Fruit fly (Drosophila melanogaster) whole organism, prepupa: ENCODE results near the gene CG42747.

Source experiments
- CG10631 ChIP-seq: fragments of 200-800 bp; sonication (Bioruptor generic); optimal IDR thresholded peaks from 2 replicates; lab custom pipeline; 2016; ENCODE audit warnings: missing biosample characterization, missing genetic modification characterization
- CG10669 ChIP-seq: fragments of 200-800 bp; sonication (Bioruptor generic); optimal IDR thresholded peaks from 3 replicates; lab custom pipeline; 2018; ENCODE audit warnings: missing biosample characterization, mild to moderate bottlenecking, missing genetic modification characterization, moderate library complexity
- CG11294 ChIP-seq: fragments of 200-800 bp; sonication (Bioruptor generic); IDR thresholded peaks from 2 replicates; pipeline ENCODE4 v1.3.6; 2022; ENCODE audit warnings: missing biosample characterization, missing genetic modification characterization
- CG11762 ChIP-seq: fragments of 200-800 bp; sonication (Bioruptor generic); optimal IDR thresholded peaks from 3 replicates; lab custom pipeline; 2016; ENCODE audit warnings: missing biosample characterization, missing genetic modification characterization; ENCODE audit not compliant: insufficient read depth
- CG11902 ChIP-seq: fragments of 200-800 bp; sonication (Bioruptor generic); optimal IDR thresholded peaks from 3 replicates; lab custom pipeline; 2016; ENCODE audit warnings: missing biosample characterization, missing genetic modification characterization
- CG16779 ChIP-seq: fragments of 200-800 bp; sonication (Bioruptor generic); optimal IDR thresholded peaks from 3 replicates; lab custom pipeline; 2017; ENCODE audit warnings: missing biosample characterization, mild to moderate bottlenecking, missing genetic modification characterization
- CG3032 ChIP-seq: fragments of 200-800 bp; optimal IDR thresholded peaks from 2 replicates; lab custom pipeline; 2019; ENCODE audit warnings: missing biosample characterization, mild to moderate bottlenecking, missing genetic modification characterization, moderate library complexity
- CG31627 ChIP-seq: fragments of 200-800 bp; sonication (Bioruptor generic); optimal IDR thresholded peaks from 3 replicates; lab custom pipeline; 2016; ENCODE audit warnings: missing biosample characterization, missing genetic modification characterization
- CG32006 ChIP-seq: fragments of 200-800 bp; sonication (Bioruptor generic); optimal IDR thresholded peaks from 3 replicates; lab custom pipeline; 2017; ENCODE audit warnings: missing biosample characterization, mild to moderate bottlenecking, missing genetic modification characterization
- CG34406 ChIP-seq: fragments of 200-800 bp; sonication (Bioruptor generic); optimal IDR thresholded peaks from 3 replicates; lab custom pipeline; 2016; ENCODE audit warnings: missing biosample characterization, missing genetic modification characterization
- CG3919 ChIP-seq: fragments of 200-800 bp; sonication (Bioruptor generic); optimal IDR thresholded peaks from 3 replicates; lab custom pipeline; 2016; ENCODE audit warnings: missing biosample characterization, missing genetic modification characterization
- CG4318 ChIP-seq: fragments of 200-800 bp; sonication (Bioruptor generic); optimal IDR thresholded peaks from 3 replicates; lab custom pipeline; 2017; ENCODE audit warnings: missing biosample characterization, mild to moderate bottlenecking, missing genetic modification characterization
- CG6792 ChIP-seq: fragments of 200-800 bp; sonication (Bioruptor generic); optimal IDR thresholded peaks from 3 replicates; lab custom pipeline; 2016; ENCODE audit warnings: missing biosample characterization, missing genetic modification characterization
- CG6808 ChIP-seq: fragments of 200-800 bp; sonication (Bioruptor generic); optimal IDR thresholded peaks from 3 replicates; lab custom pipeline; 2017; ENCODE audit warnings: missing biosample characterization, missing genetic modification characterization, mild to moderate bottlenecking, moderate library complexity, missing genetic modification reagents
- CG6854 ChIP-seq: fragments of 200-800 bp; sonication (Bioruptor generic); optimal IDR thresholded peaks from 2 replicates; lab custom pipeline; 2017; ENCODE audit warnings: missing biosample characterization, mild to moderate bottlenecking, missing genetic modification characterization
- CG7368 ChIP-seq: fragments of 200-800 bp; sonication (Bioruptor generic); optimal IDR thresholded peaks from 3 replicates; lab custom pipeline; 2016; ENCODE audit warnings: missing biosample characterization, missing genetic modification characterization
- CG8319 ChIP-seq: fragments of 200-800 bp; sonication (Bioruptor generic); optimal IDR thresholded peaks from 3 replicates; lab custom pipeline; 2016; ENCODE audit warnings: missing biosample characterization, missing genetic modification characterization
- CG8632 ChIP-seq: fragments of 200-800 bp; sonication (Bioruptor generic); optimal IDR thresholded peaks from 3 replicates; lab custom pipeline; 2016; ENCODE audit warnings: missing biosample characterization, missing genetic modification characterization
- CG9139 ChIP-seq: fragments of 200-800 bp; sonication (Bioruptor generic); optimal IDR thresholded peaks from 3 replicates; lab custom pipeline; 2017; ENCODE audit warnings: missing biosample characterization, mild to moderate bottlenecking, missing genetic modification characterization
- Eip75B ChIP-seq: fragments of 200-800 bp; sonication (Bioruptor generic); optimal IDR thresholded peaks from 3 replicates; lab custom pipeline; 2016; ENCODE audit warnings: missing biosample characterization, missing genetic modification characterization
- Eip78C ChIP-seq: fragments of 200-800 bp; sonication (Bioruptor generic); peaks from one replicate; lab custom pipeline; 2016; ENCODE audit warnings: missing biosample characterization, missing genetic modification characterization
- Eip93F ChIP-seq: fragments of 200-800 bp; sonication (Bioruptor generic); optimal IDR thresholded peaks from 2 replicates; lab custom pipeline; 2016; ENCODE audit warnings: missing biosample characterization, mild to moderate bottlenecking, missing genetic modification characterization
- Ets21C ChIP-seq: fragments of 200-800 bp; sonication (Bioruptor generic); optimal IDR thresholded peaks from 3 replicates; lab custom pipeline; 2016; ENCODE audit warnings: missing biosample characterization, missing genetic modification characterization
- Ets96B ChIP-seq: fragments of 200-800 bp; optimal IDR thresholded peaks from 2 replicates; lab custom pipeline; 2019; ENCODE audit warnings: missing biosample characterization, mild to moderate bottlenecking, missing genetic modification characterization, moderate library complexity
- Gug ChIP-seq: fragments of 200-800 bp; sonication (Bioruptor generic); IDR thresholded peaks from 2 replicates; pipeline ENCODE4 v1.3.6; 2022; ENCODE audit warnings: missing biosample characterization, missing genetic modification characterization
- Hr38 ChIP-seq: sonication (Bioruptor generic); optimal IDR thresholded peaks from 2 replicates; lab custom pipeline; 2016; ENCODE audit warnings: missing biosample characterization, missing genetic modification characterization
- Hr39 ChIP-seq: fragments of 200-800 bp; sonication (Bioruptor generic); optimal IDR thresholded peaks from 2 replicates; lab custom pipeline; 2016; ENCODE audit warnings: missing biosample characterization, missing genetic modification characterization
- Hr4 ChIP-seq: fragments of 200-800 bp; sonication (Bioruptor generic); optimal IDR thresholded peaks from 3 replicates; lab custom pipeline; 2016; ENCODE audit warnings: missing biosample characterization, missing genetic modification characterization
- Lpt ChIP-seq: fragments of 200-800 bp; sonication (Bioruptor generic); optimal IDR thresholded peaks from 3 replicates; lab custom pipeline; 2016; ENCODE audit warnings: missing biosample characterization, missing genetic modification characterization
- Met ChIP-seq: fragments of 200-800 bp; sonication (Bioruptor generic); optimal IDR thresholded peaks from 3 replicates; lab custom pipeline; 2016; ENCODE audit warnings: missing biosample characterization, missing genetic modification characterization
- Smox ChIP-seq: fragments of 200-800 bp; sonication (Bioruptor generic); optimal IDR thresholded peaks from 3 replicates; lab custom pipeline; 2016; ENCODE audit warnings: missing biosample characterization, missing genetic modification characterization
- Sox14 ChIP-seq: fragments of 200-800 bp; sonication (Bioruptor generic); optimal IDR thresholded peaks from 3 replicates; lab custom pipeline; 2016; ENCODE audit warnings: missing biosample characterization, missing genetic modification characterization
- achi ChIP-seq: fragments of 200-800 bp; sonication (Bioruptor generic); optimal IDR thresholded peaks from 3 replicates; lab custom pipeline; 2016; ENCODE audit warnings: missing biosample characterization, missing genetic modification characterization
- acj6 ChIP-seq: fragments of 200-800 bp; sonication (Bioruptor generic); optimal IDR thresholded peaks from 3 replicates; lab custom pipeline; 2016; ENCODE audit warnings: missing biosample characterization, missing genetic modification characterization
- cyc ChIP-seq: fragments of 200-800 bp; sonication (Bioruptor generic); optimal IDR thresholded peaks from 3 replicates; lab custom pipeline; 2016; ENCODE audit warnings: missing biosample characterization, missing genetic modification characterization
- dac ChIP-seq: fragments of 200-800 bp; sonication (Bioruptor generic); optimal IDR thresholded peaks from 2 replicates; lab custom pipeline; 2017; ENCODE audit warnings: missing biosample characterization, mild to moderate bottlenecking, missing genetic modification characterization
- dsx ChIP-seq: fragments of 200-800 bp; optimal IDR thresholded peaks from 3 replicates; lab custom pipeline; 2019; ENCODE audit warnings: missing biosample characterization, mild to moderate bottlenecking, missing genetic modification characterization, moderate library complexity; ENCODE audit not compliant: poor library complexity, severe bottlenecking
- eg ChIP-seq: fragments of 200-800 bp; sonication (Bioruptor generic); IDR thresholded peaks from 3 replicates; pipeline ENCODE4 v1.3.6; 2022; ENCODE audit warnings: missing biosample characterization, missing genetic modification characterization
- esn ChIP-seq: fragments of 200-800 bp; sonication (Bioruptor generic); optimal IDR thresholded peaks from 2 replicates; lab custom pipeline; 2016; ENCODE audit warnings: missing biosample characterization, mild to moderate bottlenecking, missing genetic modification characterization, moderate library complexity
- fd59A ChIP-seq: fragments of 200-800 bp; sonication (Bioruptor generic); optimal IDR thresholded peaks from 2 replicates; lab custom pipeline; 2017; ENCODE audit warnings: missing biosample characterization, mild to moderate bottlenecking, missing genetic modification characterization, missing genetic modification reagents
- fkh ChIP-seq: fragments of 200-800 bp; sonication (Bioruptor generic); optimal IDR thresholded peaks from 3 replicates; lab custom pipeline; 2017; ENCODE audit warnings: missing biosample characterization, mild to moderate bottlenecking, missing genetic modification characterization, moderate library complexity
- lz ChIP-seq: fragments of 200-800 bp; sonication (Bioruptor generic); optimal IDR thresholded peaks from 3 replicates; lab custom pipeline; 2016; ENCODE audit warnings: missing biosample characterization, missing genetic modification characterization
- net ChIP-seq: fragments of 200-800 bp; sonication (Bioruptor generic); optimal IDR thresholded peaks from 3 replicates; lab custom pipeline; 2016; ENCODE audit warnings: missing biosample characterization, missing genetic modification characterization
- salr ChIP-seq, 2 experiments: fragments of 200-800 bp; sonication (Bioruptor generic); optimal IDR thresholded peaks; 3 replicates each; lab custom pipeline; 2016 to 2018; ENCODE audit warnings: missing biosample characterization in 2 of 2, missing genetic modification characterization in 2 of 2, mild to moderate bottlenecking in 1 of 2
- ss ChIP-seq, 2 experiments: fragments of 200-800 bp; sonication (Bioruptor generic); optimal IDR thresholded peaks; 2 replicates in 1 of 2; 3 replicates in 1 of 2; lab custom pipeline; 2017 to 2018; ENCODE audit warnings: mild to moderate bottlenecking in 2 of 2, missing biosample characterization in 2 of 2, missing genetic modification characterization in 2 of 2, moderate library complexity in 1 of 2
- svp ChIP-seq: fragments of 200-800 bp; sonication (Bioruptor generic); peaks from one replicate; lab custom pipeline; 2016; ENCODE audit warnings: missing biosample characterization, missing genetic modification characterization
- topi ChIP-seq: fragments of 200-800 bp; sonication (Bioruptor generic); optimal IDR thresholded peaks from 3 replicates; lab custom pipeline; 2016; ENCODE audit warnings: missing biosample characterization, missing genetic modification characterization
- vri ChIP-seq: fragments of 200-800 bp; sonication (Bioruptor generic); optimal IDR thresholded peaks from 3 replicates; lab custom pipeline; 2016; ENCODE audit warnings: missing biosample characterization, mild to moderate bottlenecking, missing genetic modification characterization

CG42747 gene

DNA sequence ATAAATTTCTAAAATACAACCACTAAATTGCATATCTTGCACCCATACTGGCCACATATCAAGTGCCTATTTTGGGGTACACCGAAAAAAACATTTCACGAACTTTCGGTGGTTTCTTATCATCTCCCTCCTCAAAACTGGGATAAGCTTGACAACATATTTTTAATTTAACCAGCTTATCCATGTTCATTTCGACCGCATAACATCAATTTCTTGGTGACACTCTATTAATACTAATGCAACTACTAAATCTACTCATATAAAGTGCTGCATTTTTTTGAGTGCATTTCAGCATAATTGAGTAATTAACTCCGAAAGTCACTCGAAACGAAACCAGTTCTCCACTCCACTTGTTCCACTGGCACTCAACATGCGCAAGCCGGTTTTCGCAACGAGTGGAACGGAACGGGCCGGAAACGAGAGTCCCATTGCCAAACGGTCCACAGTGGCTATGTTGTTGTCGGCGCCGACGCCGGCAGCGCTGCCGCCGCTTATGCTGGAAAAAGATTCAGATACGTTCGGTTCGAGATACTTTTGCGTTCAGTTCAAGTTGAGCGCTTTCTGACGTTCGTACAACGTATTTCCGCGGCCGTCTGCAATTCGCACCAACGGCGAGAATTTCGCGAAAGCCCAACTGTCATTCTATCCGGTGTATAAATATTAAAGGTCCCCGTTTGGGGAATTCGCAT, at the start of gene CG42747 (continued):
- peak; percentile 56; the same call in 1 of the 2 replicates for TF ChIP-seq CG11294
- TF ChIP-seq dsx (GFP tag; lab: Kevin White, UChicago) = peak; percentile 66
- peak; percentile 24 for TF ChIP-seq CG6854 (GFP tag; lab: Kevin White, UChicago)
- TF ChIP-seq esn = peak; percentile 86
- peak; percentile 92 for TF ChIP-seq CG32006 (GFP tag; lab: Kevin White, UChicago)
- TF ChIP-seq CG9139 (GFP tag; lab: Kevin White, UChicago) = peak; percentile 52
- no peak for TF ChIP-seq Eip93F
- peak; percentile 51 for TF ChIP-seq CG8319 (GFP tag; lab: Kevin White, UChicago)
- TF ChIP-seq Ets96B = peak; percentile 84

- TF ChIP-seq Ets96B (no peak), vri (GFP tag; lab: Kevin White, UChicago) (peak; percentile 20), CG10669 (GFP tag; lab: Kevin White, UChicago) (no peak), eg (GFP tag; lab: Robert Waterston, UW) (peak; percentile 38; the same call in 1 of the 3 replicates), fd59A (GFP tag; lab: Kevin White, UChicago) (no peak), CG11762 (GFP tag; lab: Kevin White, UChicago) (no peak), topi (GFP tag; lab: Kevin White, UChicago) (no peak), CG3919 (peak; percentile 17), CG10631 (GFP tag; lab: Kevin White, UChicago) (no peak), dsx (GFP tag; lab: Kevin White, UChicago) (peak; percentile 60), CG6854 (GFP tag; lab: Kevin White, UChicago) (peak; percentile 56), acj6 (GFP tag; lab: Kevin White, UChicago) (no peak), Hr39 (GFP tag; lab: Kevin White, UChicago) (no peak), CG16779 (tag; lab: Kevin White, UChicago) (no peak), cyc (no peak), Met (GFP tag; lab: Kevin White, UChicago) (no peak), CG6792 (GFP tag; lab: Kevin White, UChicago) (no peak), achi (GFP tag; lab: Kevin White, UChicago) (no peak), lz (no peak), Gug (no peak), net (GFP tag; lab: Kevin White, UChicago) (no peak), CG34406 (GFP tag; lab: Kevin White, UChicago) (no peak), CG32006 (GFP tag; lab: Kevin White, UChicago) (no peak), CG7368 (GFP tag; lab: Kevin White, UChicago) (peak; percentile 27), Ets21C (GFP tag; lab: Kevin White, UChicago) (no peak), CG9139 (GFP tag; lab: Kevin White, UChicago) (peak; percentile 44), Eip75B (GFP tag; lab: Kevin White, UChicago) (peak; percentile 41), Lpt (GFP tag; lab: Kevin White, UChicago) (no peak), Smox (GFP tag; lab: Kevin White, UChicago) (no peak), CG6808 (GFP tag; lab: Kevin White, UChicago) (peak; percentile 3), CG31627 (no peak), Hr38 (GFP tag; lab: Kevin White, UChicago) (no peak), Hr4 (GFP tag; lab: Kevin White, UChicago) (no peak), Eip78C (GFP tag; lab: Kevin White, UChicago) (peak; percentile 46), salr (GFP tag; optimal IDR thresholded peaks at IDR 0.05; lab: Kevin White, UChicago) (no peak), ss (GFP tag; optimal IDR thresholded peaks at IDR 0.05; lab: Kevin White, UChicago) (peak; percentile 54 to 78), esn (no peak), CG11902 (GFP tag; lab: Kevin White, UChicago) (no peak), fkh (GFP tag; lab: Kevin White, UChicago) (no peak), dac (GFP tag; lab: Kevin White, UChicago) (no peak), svp (GFP tag; lab: Kevin White, UChicago) (peak; percentile 7), Sox14 (no peak), CG3032 (tag; lab: Kevin White, UChicago) (no peak), CG4318 (no peak), Eip93F (no peak), CG8632 (GFP tag; lab: Kevin White, UChicago) (no peak), CG8319 (GFP tag; lab: Kevin White, UChicago) (no peak)
Observed at dm6 chr3L:6352232-6352631, 48.2 kb upstream of the CG42747 start, which contains the start of gene CG13300. TSS of gene CG13300 (minus strand) at chr3L:6352390.
